Worm (Caenorhabditis elegans) whole organism, early embryonic: ENCODE results near the gene C24G6.8.

Source experiments
- B0310.2 ChIP-seq: sonication (generic microtip); optimal IDR thresholded peaks from 2 replicates; lab custom pipeline; 2016; ENCODE audit warnings: mild to moderate bottlenecking, missing genetic modification characterization, missing compliant biosample characterization
- F13C5.2 ChIP-seq: sonication (generic microtip); optimal IDR thresholded peaks from 2 replicates; lab custom pipeline; 2017; ENCODE audit warnings: mild to moderate bottlenecking, missing genetic modification characterization, inconsistent platforms, missing compliant biosample characterization
- aly-1 ChIP-seq: sonication (generic microtip); optimal IDR thresholded peaks from 2 replicates; lab custom pipeline; 2016; ENCODE audit warnings: missing genetic modification characterization, missing compliant biosample characterization
- ama-1 ChIP-seq: fragments of 150-350 bp; optimal IDR thresholded peaks from 2 replicates; lab custom pipeline; 2014
- ceh-13 ChIP-seq: fragments of 200-800 bp; sonication (Bioruptor generic); optimal IDR thresholded peaks from 2 replicates; lab custom pipeline; 2018; ENCODE audit warnings: mild to moderate bottlenecking, missing genetic modification characterization, missing compliant biosample characterization
- ceh-36 ChIP-seq: sonication (generic microtip); optimal IDR thresholded peaks from 2 replicates; lab custom pipeline; 2016; ENCODE audit warnings: missing genetic modification characterization, inconsistent platforms, missing compliant biosample characterization
- ets-7 ChIP-seq: sonication (generic microtip); optimal IDR thresholded peaks from 2 replicates; lab custom pipeline; 2016; ENCODE audit warnings: missing genotype, missing genetic modification characterization, missing compliant biosample characterization
- flt-1 ChIP-seq: fragments of 200-800 bp; sonication (Bioruptor generic); IDR thresholded peaks from 2 replicates; pipeline ENCODE4 v1.3.6; 2022; ENCODE audit warnings: missing genetic modification characterization, missing compliant biosample characterization
- hmbx-1 ChIP-seq: sonication (generic microtip); optimal IDR thresholded peaks from 2 replicates; lab custom pipeline; 2016; ENCODE audit warnings: mild to moderate bottlenecking, missing genetic modification characterization, missing compliant biosample characterization
- hmg-4 ChIP-seq: fragments of 200-800 bp; sonication (Bioruptor generic); optimal IDR thresholded peaks from 2 replicates; lab custom pipeline; 2018; ENCODE audit warnings: mild to moderate bottlenecking, missing genetic modification characterization, missing compliant biosample characterization
- hnd-1 ChIP-seq: sonication (generic microtip); optimal IDR thresholded peaks from 2 replicates; lab custom pipeline; 2016; ENCODE audit warnings: missing genetic modification characterization, missing compliant biosample characterization
- pes-1 ChIP-seq: fragments of 200-800 bp; sonication (Bioruptor generic); IDR thresholded peaks from 2 replicates; pipeline ENCODE4 v1.3.6; 2022; ENCODE audit warnings: missing genetic modification reagents, missing genetic modification characterization, missing compliant biosample characterization
- scrt-1 ChIP-seq: fragments of 200-800 bp; sonication (Bioruptor generic); IDR thresholded peaks from 2 replicates; pipeline ENCODE4 v1.3.6; 2022; ENCODE audit warnings: missing genetic modification characterization, missing compliant biosample characterization
- sea-1 ChIP-seq: fragments of 200-800 bp; sonication (Bioruptor generic); conservative IDR thresholded peaks from 2 replicates; pipeline ENCODE4 v1.3.6; 2022; ENCODE audit warnings: missing genetic modification characterization, missing compliant biosample characterization
- tbx-11 ChIP-seq: fragments of 200-800 bp; sonication (Bioruptor generic); IDR thresholded peaks from 2 replicates; pipeline ENCODE4 v1.3.6; 2022; ENCODE audit warnings: missing genetic modification characterization, missing compliant biosample characterization
- tbx-37 ChIP-seq: fragments of 200-800 bp; sonication (Bioruptor generic); conservative IDR thresholded peaks from 2 replicates; pipeline ENCODE4 v1.3.6; 2022; ENCODE audit warnings: missing genetic modification reagents, missing genetic modification characterization, missing compliant biosample characterization
- tra-4 ChIP-seq: sonication (generic microtip); optimal IDR thresholded peaks from 2 replicates; lab custom pipeline; 2017; ENCODE audit warnings: missing genetic modification characterization, missing compliant biosample characterization

C24G6.8 gene

ce11 chrV:5535774-5536173, at the start of gene C24G6.8:
Gene C24G6.8, minus strand, starts transcription at chrV:5535874.
- TF ChIP-seq hnd-1 (tag; lab: Kevin White, UChicago) (no peak), pes-1 (GFP tag; lab: Robert Waterston, UW) (no peak), tbx-11 (no peak), ceh-13 (GFP tag; lab: Kevin White, UChicago) (no peak), tra-4 (no peak), F13C5.2 (tag; lab: Kevin White, UChicago) (no peak)

- TF ChIP-seq pes-1 (GFP tag; lab: Robert Waterston, UW) (no peak), sea-1 (GFP tag; lab: Robert Waterston, UW) (no peak), tbx-11 (no peak), scrt-1 (GFP tag; lab: Robert Waterston, UW) (no peak), ama-1 (lab: Kevin White, UChicago) (no peak), aly-1 (tag; lab: Kevin White, UChicago) (no peak), tbx-37 (GFP tag; lab: Robert Waterston, UW) (no peak), tra-4 (no peak), B0310.2 (tag; lab: Kevin White, UChicago) (no peak), ets-7 (no peak), ceh-13 (GFP tag; lab: Kevin White, UChicago) (no peak), hnd-1 (tag; lab: Kevin White, UChicago) (no peak), flt-1 (GFP tag; lab: Robert Waterston, UW) (no peak), hmbx-1 (tag; lab: Kevin White, UChicago) (no peak), hmg-4 (GFP tag; lab: Kevin White, UChicago) (no peak), ceh-36 (tag; lab: Kevin White, UChicago) (no peak), F13C5.2 (tag; lab: Kevin White, UChicago) (no peak)
Observed at ce11 chrV:5584833-5585232, 49.2 kb upstream of the C24G6.8 start, which contains the start of gene CD4.11. Gene CD4.11, plus strand, starts transcription at chrV:5585133.

- TF ChIP-seq F13C5.2 (tag; lab: Kevin White, UChicago) (peak; percentile 24), hmg-4 (GFP tag; lab: Kevin White, UChicago) (no peak)
Observed at ce11 chrV:5584293-5584776, 48.7 kb upstream of the C24G6.8 start, which contains the start of gene pas-6. Gene pas-6, minus strand, starts transcription at chrV:5584343.

- no peak for TF ChIP-seq hnd-1 (tag; lab: Kevin White, UChicago)
- TF ChIP-seq F13C5.2 (tag; lab: Kevin White, UChicago), result no peak
- no peak for TF ChIP-seq ama-1 (lab: Kevin White, UChicago)
- TF ChIP-seq ceh-36 (tag; lab: Kevin White, UChicago), result no peak
- no peak for TF ChIP-seq sea-1 (GFP tag; lab: Robert Waterston, UW)
- TF ChIP-seq scrt-1 (GFP tag; lab: Robert Waterston, UW), result no peak
- no peak for TF ChIP-seq tra-4
- no peak for TF ChIP-seq hmbx-1 (tag; lab: Kevin White, UChicago)
- TF ChIP-seq aly-1 (tag; lab: Kevin White, UChicago), result no peak
- no peak for TF ChIP-seq hmg-4 (GFP tag; lab: Kevin White, UChicago)
- TF ChIP-seq flt-1 (GFP tag; lab: Robert Waterston, UW), result no peak
- no peak for TF ChIP-seq B0310.2 (tag; lab: Kevin White, UChicago)
- TF ChIP-seq pes-1 (GFP tag; lab: Robert Waterston, UW), result no peak
- TF ChIP-seq ceh-13 (GFP tag; lab: Kevin White, UChicago), result no peak
- no peak for TF ChIP-seq ets-7
- TF ChIP-seq tbx-11, result no peak
- TF ChIP-seq tbx-37 (GFP tag; lab: Robert Waterston, UW), result no peak
Observed at ce11 chrV:5582860-5583259, 47.2 kb upstream of the C24G6.8 start.

- no peak for TF ChIP-seq sea-1 (GFP tag; lab: Robert Waterston, UW)
- TF ChIP-seq aly-1 (tag; lab: Kevin White, UChicago), result no peak
- no peak for TF ChIP-seq ceh-36 (tag; lab: Kevin White, UChicago)
- TF ChIP-seq hmg-4 (GFP tag; lab: Kevin White, UChicago), result no peak
- no peak for TF ChIP-seq F13C5.2 (tag; lab: Kevin White, UChicago)
- no peak for TF ChIP-seq ceh-13 (GFP tag; lab: Kevin White, UChicago)
- TF ChIP-seq pes-1 (GFP tag; lab: Robert Waterston, UW), result no peak
- no peak for TF ChIP-seq tbx-11
- TF ChIP-seq scrt-1 (GFP tag; lab: Robert Waterston, UW), result no peak
- no peak for TF ChIP-seq tbx-37 (GFP tag; lab: Robert Waterston, UW)
- TF ChIP-seq hnd-1 (tag; lab: Kevin White, UChicago), result no peak
- TF ChIP-seq B0310.2 (tag; lab: Kevin White, UChicago), result no peak
- no peak for TF ChIP-seq ets-7
- no peak for TF ChIP-seq hmbx-1 (tag; lab: Kevin White, UChicago)
- no peak for TF ChIP-seq ama-1 (lab: Kevin White, UChicago)
Observed at ce11 chrV:5582308-5582707, 46.6 kb upstream of the C24G6.8 start.

ce11 chrV:5581312-5581711, 45.6 kb upstream of the C24G6.8 start, which contains the start of gene klc-2:
Gene klc-2, minus strand, starts transcription at chrV:5581412.
- TF ChIP-seq ets-7 (no peak), ama-1 (lab: Kevin White, UChicago) (no peak), F13C5.2 (tag; lab: Kevin White, UChicago) (no peak), tbx-37 (GFP tag; lab: Robert Waterston, UW) (no peak), tra-4 (no peak), sea-1 (GFP tag; lab: Robert Waterston, UW) (no peak), flt-1 (GFP tag; lab: Robert Waterston, UW) (no peak), hmbx-1 (tag; lab: Kevin White, UChicago) (no peak), hnd-1 (tag; lab: Kevin White, UChicago) (no peak), ceh-36 (tag; lab: Kevin White, UChicago) (no peak), B0310.2 (tag; lab: Kevin White, UChicago) (no peak), scrt-1 (GFP tag; lab: Robert Waterston, UW) (no peak), aly-1 (tag; lab: Kevin White, UChicago) (no peak)

ce11 chrV:5580517-5580916, 44.8 kb upstream of the C24G6.8 start:
- no peak for TF ChIP-seq scrt-1 (GFP tag; lab: Robert Waterston, UW)
- no peak for TF ChIP-seq flt-1 (GFP tag; lab: Robert Waterston, UW)
- TF ChIP-seq hmbx-1 (tag; lab: Kevin White, UChicago), result no peak
- TF ChIP-seq tbx-37 (GFP tag; lab: Robert Waterston, UW), result no peak
- no peak for TF ChIP-seq tra-4
- no peak for TF ChIP-seq hmg-4 (GFP tag; lab: Kevin White, UChicago)
- peak; percentile 40 for TF ChIP-seq F13C5.2 (tag; lab: Kevin White, UChicago)
- no peak for TF ChIP-seq ceh-36 (tag; lab: Kevin White, UChicago)
- no peak for TF ChIP-seq B0310.2 (tag; lab: Kevin White, UChicago)
